Worm (Caenorhabditis elegans): Measurements from ENCODE around the gene ZK353.9.

The ZK353.9 gene

ce11 chrIII:8413501-8413900 is 4.2 kb downstream of the ZK353.9 start:
- TF ChIP-seq F10B5.3 (tag; optimal IDR thresholded peaks at IDR 0.05): no peak
- no peak for TF ChIP-seq ceh-28 (tag; optimal IDR thresholded peaks at IDR 0.05)
- no peak for TF ChIP-seq ZK546.5 (tag; optimal IDR thresholded peaks at IDR 0.05)
- peak; percentile 57 for TF ChIP-seq nhr-6 (tag; optimal IDR thresholded peaks at IDR 0.05)

ce11 chrIII:8416871-8417191 is 7.5 kb downstream of the ZK353.9 start:
- TF ChIP-seq ces-1 (GFP tag; optimal IDR thresholded peaks at IDR 0.05): peak; percentile 47
- TF ChIP-seq nhr-25 (tag; optimal IDR thresholded peaks at IDR 0.05; ENCODE audit: borderline replicate concordance, insufficient read depth): no peak

- TF ChIP-seq ztf-7 (tag; optimal IDR thresholded peaks at IDR 0.05) (peak; percentile 34), R02D3.7 (tag; optimal IDR thresholded peaks at IDR 0.05) (no peak), ceh-32 (tag; optimal IDR thresholded peaks at IDR 0.05; ENCODE audit: poor library complexity) (peak; percentile 71), daf-8 (GFP tag; IDR thresholded peaks at IDR 0.05) (no peak), fos-1 (tag; optimal IDR thresholded peaks at IDR 0.05) (no peak), lsy-2 (tag; optimal IDR thresholded peaks at IDR 0.05) (peak; percentile 97 to 98), daf-12 (tag; optimal IDR thresholded peaks at IDR 0.05) (no peak), pha-4 (GFP tag; IDR thresholded peaks at IDR 0.05) (peak; percentile 74), pha-4 (tag; optimal IDR thresholded peaks at IDR 0.05) (peak; percentile 76), mxl-3 (GFP tag; optimal IDR thresholded peaks at IDR 0.05) (peak; percentile 70), dmd-9 (GFP tag; IDR thresholded peaks at IDR 0.05) (peak; percentile 23; the same call in 1 of the 2 replicates), Y105C5A.15 (GFP tag; IDR thresholded peaks at IDR 0.05) (no peak), tra-1 (GFP tag; IDR thresholded peaks at IDR 0.05) (no peak), gei-8 (GFP tag; optimal IDR thresholded peaks at IDR 0.05) (peak; percentile 34), ZK546.5 (tag; optimal IDR thresholded peaks at IDR 0.05) (peak in 1 of 2 experiments; percentile 57), lin-15B (tag; optimal IDR thresholded peaks at IDR 0.05) (no peak), cey-2 (tag; optimal IDR thresholded peaks at IDR 0.05; ENCODE audit: borderline replicate concordance, insufficient read depth) (no peak), duxl-1 (tag; optimal IDR thresholded peaks at IDR 0.05; ENCODE audit: poor library complexity) (peak; percentile 95), lin-39 (tag; optimal IDR thresholded peaks at IDR 0.05) (peak; percentile 57), T20F7.1 (GFP tag; optimal IDR thresholded peaks at IDR 0.05) (peak; percentile 88), spr-3 (GFP tag; optimal IDR thresholded peaks at IDR 0.05) (peak; percentile 31), mdl-1 (tag; optimal IDR thresholded peaks at IDR 0.05) (peak; percentile 62 to 81), hlh-11 (tag; optimal IDR thresholded peaks at IDR 0.05) (peak; percentile 94), attf-4 (tag; optimal IDR thresholded peaks at IDR 0.05) (peak; percentile 53), rbr-2 (tag; optimal IDR thresholded peaks at IDR 0.05) (peak; percentile 97), nhr-28 (tag; optimal IDR thresholded peaks at IDR 0.05) (peak; percentile 69), mep-1 (tag; optimal IDR thresholded peaks at IDR 0.05) (peak; percentile 96), Y48G9A.11 (GFP tag; IDR thresholded peaks at IDR 0.05) (no peak), pqm-1 (tag; optimal IDR thresholded peaks at IDR 0.05) (peak; percentile 53), lin-13 (GFP tag; optimal IDR thresholded peaks at IDR 0.05) (peak; percentile 67), F49E8.2 (tag; optimal IDR thresholded peaks at IDR 0.05; ENCODE audit: borderline replicate concordance) (no peak), snpc-4 (tag; optimal IDR thresholded peaks at IDR 0.05) (no peak), dpl-1 (GFP tag; optimal IDR thresholded peaks at IDR 0.05) (peak; percentile 43), lin-29 (GFP tag; IDR thresholded peaks at IDR 0.05) (no peak), F44E2.7 (GFP tag; IDR thresholded peaks at IDR 0.05) (no peak), F10B5.3 (tag; optimal IDR thresholded peaks at IDR 0.05) (peak; percentile 93), nhr-25 (tag; optimal IDR thresholded peaks at IDR 0.05; ENCODE audit: borderline replicate concordance, insufficient read depth) (peak; percentile 77), nhr-237 (tag; optimal IDR thresholded peaks at IDR 0.05) (no peak), egl-43 (GFP tag; IDR thresholded peaks at IDR 0.05) (peak; percentile 61; the same call in 1 of the 2 replicates), egl-27 (tag; optimal IDR thresholded peaks at IDR 0.05) (no peak), spr-1 (tag; optimal IDR thresholded peaks at IDR 0.05) (peak; percentile 83), ctbp-1 (GFP tag; IDR thresholded peaks at IDR 0.05) (peak; percentile 89), lir-3 (tag; optimal IDR thresholded peaks at IDR 0.05) (peak; percentile 34)
These were observed 8.1 kb downstream of the ZK353.9 start for ce11 chrIII:8417192-8417967.
